Worm (Caenorhabditis elegans): ENCODE measurements around the gene clec-75.
"Not testable (repeated sequence)": the region's sequence is repeated elsewhere in the genome, so short reads cannot be mapped to it uniquely, and the experiment has no call there.

The clec-75 gene

DNA sequence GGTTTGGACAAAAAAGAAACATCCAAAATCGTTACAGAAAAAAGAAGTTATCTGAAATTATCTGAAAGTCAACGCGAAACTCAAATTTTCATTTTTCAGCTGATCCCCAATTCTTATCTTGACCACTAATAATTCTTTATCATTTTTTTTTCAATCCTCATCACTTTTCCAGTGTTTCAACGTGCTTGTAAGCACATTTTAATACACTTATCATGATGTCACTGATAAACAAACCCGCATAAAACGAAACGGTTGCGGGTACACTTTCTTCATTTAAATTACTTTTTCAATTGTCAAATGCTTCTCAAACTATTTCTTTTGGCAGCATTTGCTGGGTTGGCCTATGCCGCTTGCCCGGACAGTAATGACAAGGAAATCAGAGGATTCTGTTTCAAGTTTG is 38.6 kb upstream of the clec-75 start, which contains the start of gene clec-67:
Gene clec-67 (plus strand): TSS at position 268 of the 400 bp plus-strand sequence.
- TF ChIP-seq hmg-4 (GFP tag; optimal IDR thresholded peaks at IDR 0.05) (no peak), tbx-37 (GFP tag; conservative IDR thresholded peaks at IDR 0.05) (no peak), pes-1 (GFP tag; IDR thresholded peaks at IDR 0.05) (no peak), tbx-11 (GFP tag; IDR thresholded peaks at IDR 0.05) (no peak), hnd-1 (tag; optimal IDR thresholded peaks at IDR 0.05) (no peak), ceh-13 (GFP tag; optimal IDR thresholded peaks at IDR 0.05) (no peak), sea-1 (GFP tag; conservative IDR thresholded peaks at IDR 0.05) (no peak), B0310.2 (tag; optimal IDR thresholded peaks at IDR 0.05) (no peak), ets-7 (tag; optimal IDR thresholded peaks at IDR 0.05) (no peak), ceh-36 (tag; optimal IDR thresholded peaks at IDR 0.05) (no peak), tra-4 (tag; optimal IDR thresholded peaks at IDR 0.05) (no peak), flt-1 (GFP tag; IDR thresholded peaks at IDR 0.05) (no peak), F13C5.2 (tag; optimal IDR thresholded peaks at IDR 0.05) (no peak), ama-1 (optimal IDR thresholded peaks at IDR 0.05) (no peak), scrt-1 (GFP tag; IDR thresholded peaks at IDR 0.05) (no peak), aly-1 (tag; optimal IDR thresholded peaks at IDR 0.05) (no peak), hmbx-1 (tag; optimal IDR thresholded peaks at IDR 0.05) (no peak)

DNA sequence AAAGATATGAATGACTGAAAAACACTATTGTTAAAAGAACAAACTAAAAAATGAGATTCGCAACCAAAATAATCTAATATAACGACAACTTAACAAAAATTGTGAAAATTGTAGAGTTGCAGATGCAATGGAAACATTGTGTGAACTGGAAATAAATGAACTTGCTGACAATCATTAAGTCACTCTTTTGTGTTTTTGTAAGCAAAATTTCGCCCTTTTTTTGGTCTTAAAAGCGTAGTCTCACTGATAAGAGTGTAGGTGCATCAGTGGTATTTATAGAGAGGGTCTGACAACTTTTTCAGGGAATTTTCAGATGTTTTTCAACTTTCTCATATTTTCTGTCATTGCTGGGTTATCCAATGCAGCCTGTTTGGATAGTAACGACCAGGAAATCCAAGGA is 34.4 kb upstream of the clec-75 start, which contains the start of gene clec-68:
Gene clec-68 (plus strand): TSS at position 301 of the 400 bp plus-strand sequence.
- TF ChIP-seq ceh-36 (tag; optimal IDR thresholded peaks at IDR 0.05) (no peak), tra-4 (tag; optimal IDR thresholded peaks at IDR 0.05) (no peak), flt-1 (GFP tag; IDR thresholded peaks at IDR 0.05) (no peak), sea-1 (GFP tag; conservative IDR thresholded peaks at IDR 0.05) (no peak), scrt-1 (GFP tag; IDR thresholded peaks at IDR 0.05) (no peak), B0310.2 (tag; optimal IDR thresholded peaks at IDR 0.05) (no peak), F13C5.2 (tag; optimal IDR thresholded peaks at IDR 0.05) (no peak), hmg-4 (GFP tag; optimal IDR thresholded peaks at IDR 0.05) (no peak)

DNA sequence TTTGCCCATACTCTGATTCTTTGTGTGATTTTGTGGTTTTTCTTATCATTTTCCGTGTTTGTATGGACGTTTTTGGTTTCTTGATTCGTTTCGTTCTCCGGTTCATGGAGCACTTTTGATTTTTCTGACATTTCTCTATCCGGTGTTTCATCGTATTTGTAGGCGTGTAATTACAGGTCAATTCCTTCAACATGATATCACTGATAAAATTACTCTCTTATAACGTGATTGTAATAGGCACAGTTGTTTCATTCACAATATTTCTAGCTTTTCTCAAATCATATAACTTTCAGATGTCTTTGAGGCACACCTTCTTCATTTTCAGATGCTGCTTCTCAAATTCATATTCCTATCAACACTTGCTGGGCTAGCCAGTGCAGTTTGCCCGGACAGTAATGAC is 28.1 kb upstream of the clec-75 start, which contains the start of gene clec-70:
Gene clec-70 (plus strand): TSS at position 301 of the 400 bp plus-strand sequence.
- TF ChIP-seq tbx-11 (GFP tag; IDR thresholded peaks at IDR 0.05); B0310.2 (tag; optimal IDR thresholded peaks at IDR 0.05); tra-4 (tag; optimal IDR thresholded peaks at IDR 0.05): not testable (repeated sequence)

DNA sequence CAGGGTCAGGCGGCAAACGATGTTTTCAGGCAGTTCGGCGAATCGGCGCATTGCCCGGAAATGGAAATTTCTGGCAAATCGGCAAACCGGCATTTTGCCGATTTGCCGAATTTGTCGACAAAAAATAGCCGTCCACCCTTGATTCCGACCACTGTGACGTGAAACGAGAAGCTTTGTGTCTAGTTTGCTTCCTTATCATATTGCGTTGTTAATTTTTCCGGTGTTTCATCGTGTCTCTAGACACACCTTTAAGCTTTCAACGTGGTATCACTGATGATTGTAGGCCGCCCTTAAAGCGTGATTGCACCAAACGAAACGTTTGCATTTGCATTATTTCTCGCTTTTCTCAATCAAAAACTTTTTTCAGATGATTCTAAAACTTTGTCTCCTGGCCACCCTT is 23.4 kb upstream of the clec-75 start, which contains the start of gene clec-71:
Gene clec-71 (plus strand): TSS at position 362 of the 400 bp plus-strand sequence.
- TF ChIP-seq aly-1 (tag; optimal IDR thresholded peaks at IDR 0.05) (no peak), ceh-36 (tag; optimal IDR thresholded peaks at IDR 0.05) (no peak), tbx-37 (GFP tag; conservative IDR thresholded peaks at IDR 0.05) (no peak), F13C5.2 (tag; optimal IDR thresholded peaks at IDR 0.05) (no peak), scrt-1 (GFP tag; IDR thresholded peaks at IDR 0.05) (no peak), flt-1 (GFP tag; IDR thresholded peaks at IDR 0.05) (no peak), ets-7 (tag; optimal IDR thresholded peaks at IDR 0.05) (no peak), tra-4 (tag; optimal IDR thresholded peaks at IDR 0.05) (no peak)

DNA sequence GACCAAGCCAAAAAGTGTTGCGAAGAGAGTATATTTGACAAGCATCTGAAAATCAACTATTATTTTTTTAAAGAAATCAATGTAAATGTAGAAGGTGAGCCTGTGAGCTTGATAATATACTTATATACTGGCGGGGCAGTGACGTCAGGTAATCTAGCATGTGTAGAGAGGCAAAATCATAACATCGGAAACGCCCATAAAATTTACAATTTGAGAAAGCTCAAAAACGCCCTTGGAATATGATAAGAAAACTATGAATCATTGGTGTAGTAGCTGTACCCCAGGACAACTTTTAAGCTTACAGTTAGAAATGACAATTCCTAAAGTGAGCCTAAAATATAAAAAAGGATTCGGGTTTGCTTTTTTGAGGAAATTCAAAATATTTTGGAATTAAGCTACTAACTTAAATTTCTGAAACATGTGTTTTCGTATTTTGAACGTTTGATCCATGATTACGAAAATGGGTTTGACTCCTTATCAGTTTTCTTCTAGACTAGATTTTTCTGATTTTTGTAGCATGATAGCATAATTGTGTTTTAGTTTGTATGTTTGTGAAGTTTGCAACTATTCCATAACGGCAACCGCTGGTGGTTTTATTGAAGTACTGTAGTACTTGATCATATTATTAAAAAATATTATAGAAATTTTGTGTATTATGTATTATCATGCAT is 18.7 kb upstream of the clec-75 start, which contains the start of gene clec-174:
Gene clec-174 (minus strand): TSS at position 51 of the 671 bp plus-strand sequence.
- TF ChIP-seq tbx-11 (GFP tag; IDR thresholded peaks at IDR 0.05) (no peak), hmg-4 (GFP tag; optimal IDR thresholded peaks at IDR 0.05) (no peak), tra-4 (tag; optimal IDR thresholded peaks at IDR 0.05) (no peak), ceh-36 (tag; optimal IDR thresholded peaks at IDR 0.05) (no peak), sea-1 (GFP tag; conservative IDR thresholded peaks at IDR 0.05) (no peak), hmbx-1 (tag; optimal IDR thresholded peaks at IDR 0.05) (no peak), F13C5.2 (tag; optimal IDR thresholded peaks at IDR 0.05) (no peak), B0310.2 (tag; optimal IDR thresholded peaks at IDR 0.05) (no peak), ama-1 (optimal IDR thresholded peaks at IDR 0.05) (no peak), aly-1 (tag; optimal IDR thresholded peaks at IDR 0.05) (no peak), hnd-1 (tag; optimal IDR thresholded peaks at IDR 0.05) (no peak), flt-1 (GFP tag; IDR thresholded peaks at IDR 0.05) (no peak)

DNA sequence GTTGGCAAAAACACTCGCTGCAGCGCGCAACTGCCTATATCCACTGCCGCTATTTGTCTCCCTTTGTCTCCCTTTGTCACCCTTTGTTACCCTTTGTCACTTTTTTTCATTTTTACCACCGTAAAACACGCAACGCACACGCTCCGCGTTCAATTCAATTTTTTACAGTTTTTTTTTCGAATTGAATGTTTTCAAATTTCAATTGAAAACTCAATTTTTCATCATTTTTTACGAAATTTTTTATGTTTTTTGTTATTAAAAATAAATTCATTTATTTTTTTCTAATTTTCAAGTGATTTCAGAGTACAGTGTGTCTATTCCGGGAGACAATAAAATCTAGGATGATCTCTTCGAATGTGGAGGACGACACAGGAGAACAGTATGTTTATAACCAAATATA is 17.5 kb upstream of the clec-75 start, which contains the start of gene Y46C8AL.11:
Gene Y46C8AL.11 (plus strand): TSS at position 301 of the 400 bp plus-strand sequence.
- no peak for TF ChIP-seq tbx-11 (GFP tag; IDR thresholded peaks at IDR 0.05)

DNA sequence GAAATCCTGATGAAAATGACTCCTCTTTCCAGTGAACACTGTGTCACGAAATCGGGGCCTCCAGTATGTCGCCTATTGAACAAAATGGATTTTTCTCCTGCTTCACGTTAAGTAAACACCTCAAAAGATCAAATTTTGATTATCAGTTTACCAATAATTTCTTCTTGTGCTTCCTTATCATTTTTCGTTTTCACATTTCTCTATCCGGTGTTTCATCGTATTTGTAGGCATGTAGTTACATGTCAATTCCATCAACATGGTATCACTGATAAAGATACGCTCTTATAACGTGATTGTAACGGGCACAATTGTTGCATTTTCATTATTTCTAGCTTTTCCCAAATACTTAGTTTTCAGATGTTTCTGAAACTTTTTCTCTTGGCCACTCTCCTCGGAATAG is 16.1 kb upstream of the clec-75 start, which contains the start of gene clec-72:
Gene clec-72 (plus strand): TSS at position 358 of the 400 bp plus-strand sequence.
- TF ChIP-seq F13C5.2 (tag; optimal IDR thresholded peaks at IDR 0.05) (no peak), hmg-4 (GFP tag; optimal IDR thresholded peaks at IDR 0.05) (no peak), tbx-11 (GFP tag; IDR thresholded peaks at IDR 0.05) (no peak), tbx-37 (GFP tag; conservative IDR thresholded peaks at IDR 0.05) (no peak), flt-1 (GFP tag; IDR thresholded peaks at IDR 0.05) (no peak), hnd-1 (tag; optimal IDR thresholded peaks at IDR 0.05) (no peak), scrt-1 (GFP tag; IDR thresholded peaks at IDR 0.05) (no peak), ama-1 (optimal IDR thresholded peaks at IDR 0.05) (no peak), pes-1 (GFP tag; IDR thresholded peaks at IDR 0.05) (no peak), ceh-36 (tag; optimal IDR thresholded peaks at IDR 0.05) (no peak), ets-7 (tag; optimal IDR thresholded peaks at IDR 0.05) (no peak), hmbx-1 (tag; optimal IDR thresholded peaks at IDR 0.05) (no peak)

DNA sequence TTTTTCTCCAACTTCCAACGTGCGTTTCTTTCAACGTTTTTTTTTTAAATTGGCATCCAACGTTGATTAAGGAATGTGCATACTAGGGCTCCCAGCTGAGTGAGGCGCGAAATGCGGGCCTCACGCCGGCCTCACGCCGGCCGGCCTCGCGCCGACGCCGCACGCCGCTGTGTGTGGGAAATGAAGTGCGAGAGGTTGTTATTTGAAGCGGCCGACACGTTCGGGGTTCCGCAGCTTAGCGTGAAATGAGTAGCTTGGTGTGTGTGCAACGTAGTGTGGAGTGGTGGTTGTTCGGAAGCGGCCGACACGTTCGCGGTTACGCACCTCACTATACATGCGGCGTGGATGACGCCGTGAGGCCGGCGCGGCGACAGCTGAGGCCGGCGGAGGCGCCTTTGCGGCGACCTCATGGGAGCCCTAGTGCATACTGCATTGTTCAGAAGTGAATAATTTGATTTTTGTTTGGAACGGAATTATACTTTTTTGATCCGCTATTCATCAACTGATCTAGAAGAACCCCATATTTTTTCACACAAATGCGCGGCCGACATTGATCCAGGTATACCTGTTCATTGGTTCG is 13.1 kb upstream of the clec-75 start:
- 0 out of 2 replicates have a peak, but pooled peaks have one; percentile 32 for TF ChIP-seq scrt-1 (GFP tag; IDR thresholded peaks at IDR 0.05)

Data from whole organism, early embryonic.